Worm (Caenorhabditis elegans): Measurements from ENCODE around the gene K07H8.9.

The K07H8.9 gene

ce11 chrIV:8260848-8261638 lies 25.2 kb downstream of the K07H8.9 start, which contains the start of gene vit-6 (continued):
- TF ChIP-seq aha-1 (tag) (peak; percentile 21), unc-62 (GFP tag; optimal IDR thresholded peaks at IDR 0.05 in 1 of 2) (no peak), unc-62 (tag; optimal IDR thresholded peaks at IDR 0.05) (no peak), daf-12 (tag; optimal IDR thresholded peaks at IDR 0.05) (no peak), daf-16 (GFP tag; optimal IDR thresholded peaks at IDR 0.05) (peak in 1 of 2 experiments; percentile 11), daf-16 (tag; optimal IDR thresholded peaks at IDR 0.05) (no peak), aly-2 (tag; optimal IDR thresholded peaks at IDR 0.05) (no peak), mep-1 (tag; optimal IDR thresholded peaks at IDR 0.05) (no peak), ctbp-1 (GFP tag; IDR thresholded peaks at IDR 0.05) (0 out of 2 replicates have a peak, but pooled peaks have one; percentile 14), zfp-3 (GFP tag; conservative IDR thresholded peaks at IDR 0.05) (peak; percentile 73), dmd-6 (GFP tag; IDR thresholded peaks at IDR 0.05) (peak; percentile 95), ceh-20 (GFP tag; IDR thresholded peaks at IDR 0.05) (no peak), dmd-8 (GFP tag; IDR thresholded peaks at IDR 0.05) (0 out of 2 replicates have a peak, but pooled peaks have one; percentile 10), lsy-2 (tag; optimal IDR thresholded peaks at IDR 0.05) (no peak), F49E8.2 (tag; optimal IDR thresholded peaks at IDR 0.05; ENCODE audit: borderline replicate concordance) (no peak), hlh-11 (tag; optimal IDR thresholded peaks at IDR 0.05) (peak; percentile 44), dve-1 (tag; optimal IDR thresholded peaks at IDR 0.05; ENCODE audit: insufficient read depth) (peak; percentile 15)

ce11 chrIV:8259904-8260303 lies 26.4 kb downstream of the K07H8.9 start, which contains the start of gene K07H8.7:
TSS of gene K07H8.7 (minus strand) at chrIV:8260004.
- TF ChIP-seq zfp-3 (GFP tag; conservative IDR thresholded peaks at IDR 0.05), result no peak
- TF ChIP-seq Y105C5A.15 (GFP tag; IDR thresholded peaks at IDR 0.05), result no peak
- TF ChIP-seq nhr-28 (tag; optimal IDR thresholded peaks at IDR 0.05), result no peak
- no peak for TF ChIP-seq ztf-11 (tag; optimal IDR thresholded peaks at IDR 0.05)
- TF ChIP-seq lsy-2 (tag; optimal IDR thresholded peaks at IDR 0.05), result no peak
- TF ChIP-seq unc-130 (GFP tag; optimal IDR thresholded peaks at IDR 0.05), result no peak
- no peak for TF ChIP-seq sdz-12 (GFP tag; optimal IDR thresholded peaks at IDR 0.05)
- no peak for TF ChIP-seq tag-97 (GFP tag; IDR thresholded peaks at IDR 0.05)
- TF ChIP-seq F37D6.2 (tag; optimal IDR thresholded peaks at IDR 0.05), result no peak
- TF ChIP-seq attf-4 (tag; optimal IDR thresholded peaks at IDR 0.05), result no peak
- TF ChIP-seq dmd-6 (GFP tag; IDR thresholded peaks at IDR 0.05), result no peak
- no peak for TF ChIP-seq lin-39 (tag; optimal IDR thresholded peaks at IDR 0.05)
- TF ChIP-seq ctbp-1 (GFP tag; IDR thresholded peaks at IDR 0.05), result no peak
- no peak for TF ChIP-seq Y75B8A.6 (GFP tag; IDR thresholded peaks at IDR 0.05)
- no peak for TF ChIP-seq Y48G9A.11 (GFP tag; IDR thresholded peaks at IDR 0.05)
- no peak for TF ChIP-seq mdl-1 (tag; optimal IDR thresholded peaks at IDR 0.05)
- TF ChIP-seq snpc-4 (tag; optimal IDR thresholded peaks at IDR 0.05), result no peak

- TF ChIP-seq dve-1 (tag; optimal IDR thresholded peaks at IDR 0.05; ENCODE audit: insufficient read depth), result peak; percentile 34
- no peak for TF ChIP-seq zip-2 (tag; optimal IDR thresholded peaks at IDR 0.05)
- TF ChIP-seq pqm-1 (tag; optimal IDR thresholded peaks at IDR 0.05), result peak; percentile 32
- no peak for TF ChIP-seq nhr-11 (tag; optimal IDR thresholded peaks at IDR 0.05)
- no peak for TF ChIP-seq nhr-10 (tag; optimal IDR thresholded peaks at IDR 0.05)
- TF ChIP-seq nhr-28 (tag; optimal IDR thresholded peaks at IDR 0.05), result peak; percentile 64
- TF ChIP-seq unc-62 (GFP tag; optimal IDR thresholded peaks at IDR 0.05 in 1 of 2), result no peak
- no peak for TF ChIP-seq unc-62 (tag; optimal IDR thresholded peaks at IDR 0.05)
- TF ChIP-seq rbr-2 (tag; optimal IDR thresholded peaks at IDR 0.05), result no peak
- no peak for TF ChIP-seq unc-39 (tag; optimal IDR thresholded peaks at IDR 0.05)
Observed at ce11 chrIV:8255221-8255620, 31.1 kb downstream of the K07H8.9 start.

- TF ChIP-seq nhr-48 (tag; optimal IDR thresholded peaks at IDR 0.05) (peak; percentile 66), aha-1 (tag) (peak; percentile 90), skn-1 (tag; optimal IDR thresholded peaks at IDR 0.05) (no peak), R02D3.7 (tag; optimal IDR thresholded peaks at IDR 0.05) (no peak), hlh-11 (tag; optimal IDR thresholded peaks at IDR 0.05) (peak; percentile 59), lim-7 (GFP tag; IDR thresholded peaks at IDR 0.05) (no peak), nhr-28 (tag; optimal IDR thresholded peaks at IDR 0.05) (peak; percentile 24), lin-1 (GFP tag; IDR thresholded peaks at IDR 0.05) (no peak), T20F7.1 (GFP tag; optimal IDR thresholded peaks at IDR 0.05) (no peak), spr-3 (GFP tag; optimal IDR thresholded peaks at IDR 0.05) (no peak), cey-2 (tag; optimal IDR thresholded peaks at IDR 0.05; ENCODE audit: borderline replicate concordance, insufficient read depth) (no peak), ZK337.2 (GFP tag; IDR thresholded peaks at IDR 0.05) (no peak), daf-16 (GFP tag; optimal IDR thresholded peaks at IDR 0.05) (no peak), daf-16 (tag; optimal IDR thresholded peaks at IDR 0.05) (no peak)
Observed at ce11 chrIV:8254193-8254592, 32.1 kb downstream of the K07H8.9 start.
